Worm (Caenorhabditis elegans): ENCODE results near the gene B0303.7.

The B0303.7 gene

ce11 chrIII:8667382-8667781 lies 26.0 kb upstream of the B0303.7 start, which contains the start of gene dpy-19:
Gene dpy-19 (minus strand): TSS chrIII:8667482.
- TF ChIP-seq ceh-90 (tag; optimal IDR thresholded peaks at IDR 0.05) = no peak
- TF ChIP-seq blmp-1 (tag; optimal IDR thresholded peaks at IDR 0.05) = no peak
- TF ChIP-seq isw-1 (GFP tag; IDR thresholded peaks at IDR 0.05) = no peak
- no peak for TF ChIP-seq pqm-1 (tag; optimal IDR thresholded peaks at IDR 0.05)
- TF ChIP-seq lin-13 (GFP tag; optimal IDR thresholded peaks at IDR 0.05) = no peak
- no peak for TF ChIP-seq nhr-28 (tag; optimal IDR thresholded peaks at IDR 0.05)
- no peak for TF ChIP-seq elt-2 (tag; optimal IDR thresholded peaks at IDR 0.05)
- no peak for TF ChIP-seq ets-5 (GFP tag; IDR thresholded peaks at IDR 0.05)
- no peak for TF ChIP-seq ceh-82 (tag; optimal IDR thresholded peaks at IDR 0.05)
- no peak for TF ChIP-seq nhr-84 (tag; optimal IDR thresholded peaks at IDR 0.05)
- TF ChIP-seq hpl-2 (GFP tag; optimal IDR thresholded peaks at IDR 0.05) = no peak

ce11 chrIII:8668717-8669116 lies 24.7 kb upstream of the B0303.7 start:
- no peak for TF ChIP-seq sup-37 (GFP tag; optimal IDR thresholded peaks at IDR 0.05)
- TF ChIP-seq swsn-7 (tag; optimal IDR thresholded peaks at IDR 0.05) = no peak
- no peak for TF ChIP-seq jun-1 (tag; optimal IDR thresholded peaks at IDR 0.05)
- TF ChIP-seq mep-1 (tag; optimal IDR thresholded peaks at IDR 0.05) = peak; percentile 16
- peak; percentile 34 for TF ChIP-seq snu-23 (GFP tag; optimal IDR thresholded peaks at IDR 0.05)
- TF ChIP-seq skn-1 (tag; optimal IDR thresholded peaks at IDR 0.05) = no peak
- no peak for TF ChIP-seq nhr-28 (tag; optimal IDR thresholded peaks at IDR 0.05)
- TF ChIP-seq lin-15B (tag; optimal IDR thresholded peaks at IDR 0.05) = no peak
- no peak for TF ChIP-seq lir-3 (tag; optimal IDR thresholded peaks at IDR 0.05; ENCODE audit: poor library complexity)
- TF ChIP-seq nhr-12 (tag; optimal IDR thresholded peaks at IDR 0.05) = no peak
- TF ChIP-seq unc-62 (GFP tag; optimal IDR thresholded peaks at IDR 0.05) = no peak
- peak; percentile 23 for TF ChIP-seq blmp-1 (tag; optimal IDR thresholded peaks at IDR 0.05)
- no peak for TF ChIP-seq Y116A8C.19 (tag; optimal IDR thresholded peaks at IDR 0.05; ENCODE audit: borderline replicate concordance)
- TF ChIP-seq efl-1 (optimal IDR thresholded peaks at IDR 0.05) = peak; percentile 0 to 9
- no peak for TF ChIP-seq efl-1 (GFP tag; optimal IDR thresholded peaks at IDR 0.05 in 1 of 2)

DNA sequence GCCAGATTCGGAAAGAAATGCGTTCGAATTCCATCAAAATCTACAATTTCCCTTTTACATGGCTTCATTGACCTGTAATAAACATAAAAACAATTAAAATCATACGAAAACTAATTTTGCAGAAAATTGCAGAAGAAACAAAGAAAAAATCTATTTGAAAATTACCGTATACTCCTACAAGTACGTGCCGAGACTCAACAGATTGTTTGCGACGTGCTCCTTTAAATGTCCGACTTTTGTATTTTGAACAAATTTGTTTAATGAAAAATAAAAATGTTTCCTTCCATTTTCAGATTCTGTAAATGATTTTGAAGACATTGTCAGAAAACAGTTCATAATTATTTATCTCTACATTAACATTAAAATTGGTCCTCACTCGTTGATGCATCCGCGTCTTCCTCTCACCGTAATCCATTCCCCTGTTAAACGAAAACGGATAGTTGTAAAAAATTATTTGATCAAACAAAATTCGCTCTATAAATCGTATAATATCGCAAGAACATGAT lies 18.4 kb upstream of the B0303.7 start, which contains the start of gene pgl-2:
Gene pgl-2, minus strand, starts transcription at position 456 of the 506 bp plus-strand sequence.
- TF ChIP-seq tbx-2 (tag; optimal IDR thresholded peaks at IDR 0.05) (no peak), xbp-1 (tag; optimal IDR thresholded peaks at IDR 0.05) (no peak), pag-3 (tag; optimal IDR thresholded peaks at IDR 0.05; ENCODE audit: borderline replicate concordance, insufficient read depth) (no peak), efl-1 (optimal IDR thresholded peaks at IDR 0.05) (no peak), efl-1 (GFP tag; optimal IDR thresholded peaks at IDR 0.05 in 1 of 2) (no peak), ceh-63 (GFP tag; optimal IDR thresholded peaks at IDR 0.05) (no peak), rnt-1 (tag; optimal IDR thresholded peaks at IDR 0.05) (no peak), ceh-8 (GFP tag; optimal IDR thresholded peaks at IDR 0.05) (no peak), snu-23 (GFP tag; optimal IDR thresholded peaks at IDR 0.05) (no peak), fkh-10 (GFP tag; optimal IDR thresholded peaks at IDR 0.05) (no peak), unc-86 (tag; optimal IDR thresholded peaks at IDR 0.05) (no peak), nhr-47 (tag; optimal IDR thresholded peaks at IDR 0.05) (no peak), hlh-4 (tag; optimal IDR thresholded peaks at IDR 0.05) (no peak)

DNA sequence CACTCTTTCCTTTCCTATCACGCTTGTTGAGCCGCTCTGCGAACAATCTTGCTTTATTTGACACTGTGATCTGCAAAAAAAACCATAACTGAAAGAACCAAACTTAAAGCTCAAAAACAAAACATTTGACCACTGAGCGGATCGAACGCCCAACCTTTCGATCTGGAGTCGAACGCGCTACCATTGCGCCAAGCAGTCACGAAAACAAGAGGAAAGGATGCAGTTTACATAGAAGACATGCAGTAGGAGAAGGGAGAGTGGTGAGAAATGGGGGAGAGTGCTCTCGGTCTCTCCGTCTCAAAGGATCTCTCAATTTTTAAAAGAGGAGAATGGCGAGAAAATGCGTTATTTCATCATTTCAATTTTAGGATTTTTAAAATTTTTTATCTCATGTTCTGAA lies 15.1 kb upstream of the B0303.7 start:
- no peak for TF ChIP-seq alr-1 (tag; optimal IDR thresholded peaks at IDR 0.05; ENCODE audit: borderline replicate concordance)
- peak; percentile 47 for TF ChIP-seq skn-1 (tag; optimal IDR thresholded peaks at IDR 0.05)
- TF ChIP-seq lir-3 (tag; optimal IDR thresholded peaks at IDR 0.05; ENCODE audit: poor library complexity) = peak; percentile 58
- no peak for TF ChIP-seq aha-1 (tag; optimal IDR thresholded peaks at IDR 0.05)
- peak; percentile 52 for TF ChIP-seq fkh-10 (GFP tag; optimal IDR thresholded peaks at IDR 0.05)
- peak; percentile 29 for TF ChIP-seq ztf-4 (tag; optimal IDR thresholded peaks at IDR 0.05)
- peak; percentile 85 for TF ChIP-seq snu-23 (GFP tag; optimal IDR thresholded peaks at IDR 0.05)
- TF ChIP-seq sptf-1 (tag; optimal IDR thresholded peaks at IDR 0.05) = no peak
- TF ChIP-seq dsc-1 (tag; optimal IDR thresholded peaks at IDR 0.05) = peak; percentile 75
- peak; percentile 40 for TF ChIP-seq F16B12.6 (tag; optimal IDR thresholded peaks at IDR 0.05)
- TF ChIP-seq nhr-237 (tag; optimal IDR thresholded peaks at IDR 0.05) = no peak
- TF ChIP-seq irx-1 (tag; optimal IDR thresholded peaks at IDR 0.05) = peak; percentile 32
- TF ChIP-seq snpc-4 (tag; optimal IDR thresholded peaks at IDR 0.05) = peak; percentile 8
- peak; percentile 8 for TF ChIP-seq C04F5.9 (tag; optimal IDR thresholded peaks at IDR 0.05)
- TF ChIP-seq egl-27 (tag; optimal IDR thresholded peaks at IDR 0.05) = no peak
- no peak for TF ChIP-seq hpl-2 (GFP tag; optimal IDR thresholded peaks at IDR 0.05)
- TF ChIP-seq ets-5 (GFP tag; IDR thresholded peaks at IDR 0.05) = no peak
- TF ChIP-seq tbx-2 (tag; optimal IDR thresholded peaks at IDR 0.05) = peak; percentile 61
- TF ChIP-seq tlp-1 (tag; optimal IDR thresholded peaks at IDR 0.05) = no peak
- peak; percentile 80 for TF ChIP-seq nhr-85 (tag)
- peak; percentile 54 for TF ChIP-seq ceh-8 (GFP tag; optimal IDR thresholded peaks at IDR 0.05)
- TF ChIP-seq swsn-7 (tag; optimal IDR thresholded peaks at IDR 0.05) = peak; percentile 71
- peak; percentile 3 for TF ChIP-seq ceh-63 (GFP tag; optimal IDR thresholded peaks at IDR 0.05)
- peak; percentile 28 for TF ChIP-seq unc-86 (tag; optimal IDR thresholded peaks at IDR 0.05)
